Worm (Caenorhabditis elegans) whole organism, young adult: ENCODE measurements around the gene T07D3.9.

Experiments
- F49E8.2 ChIP-seq: sonication (generic microtip); optimal IDR thresholded peaks from 3 replicates; lab custom pipeline; 2017; ENCODE audit warnings: missing genetic modification characterization, mild to moderate bottlenecking, missing compliant biosample characterization, antibody characterized with exemption, moderate library complexity; ENCODE audit not compliant: insufficient read depth
- F57A8.1 ChIP-seq: fragments of 200-800 bp; sonication (Bioruptor generic); optimal IDR thresholded peaks from 2 replicates; lab custom pipeline; 2018; ENCODE audit warnings: mild to moderate bottlenecking, missing genetic modification characterization, moderate library complexity, missing compliant biosample characterization
- Y56A3A.18 ChIP-seq: fragments of 200-800 bp; sonication (Bioruptor generic); IDR thresholded peaks from 2 replicates; pipeline ENCODE4 v1.3.6; 2022; ENCODE audit warnings: missing genetic modification reagents, missing genetic modification characterization, missing compliant biosample characterization
- Y79H2A.3 ChIP-seq: fragments of 200-800 bp; sonication (Bioruptor generic); conservative IDR thresholded peaks from 2 replicates; pipeline ENCODE4 v1.3.6; 2022; ENCODE audit warnings: missing genetic modification reagents, missing genetic modification characterization, missing compliant biosample characterization
- akir-1 ChIP-seq: fragments of 200-800 bp; sonication (Bioruptor generic); optimal IDR thresholded peaks from 2 replicates; lab custom pipeline; 2018; ENCODE audit warnings: mild to moderate bottlenecking, missing genetic modification characterization, moderate library complexity, missing compliant biosample characterization
- aptf-2 ChIP-seq: fragments of 200-800 bp; sonication (Bioruptor generic); conservative IDR thresholded peaks from 2 replicates; pipeline ENCODE4 v1.3.6; 2022; ENCODE audit warnings: missing genetic modification reagents, missing genetic modification characterization, missing compliant biosample characterization
- die-1 ChIP-seq: sonication (generic microtip); optimal IDR thresholded peaks from 2 replicates; lab custom pipeline; 2016; ENCODE audit warnings: missing genotype, mild to moderate bottlenecking, missing genetic modification characterization, missing compliant biosample characterization
- ets-4 ChIP-seq: fragments of 200-800 bp; sonication (Bioruptor generic); optimal IDR thresholded peaks from 2 replicates; lab custom pipeline; 2018; ENCODE audit warnings: mild to moderate bottlenecking, missing genetic modification characterization, missing compliant biosample characterization
- lsl-1 ChIP-seq: fragments of 200-800 bp; sonication (Bioruptor generic); optimal IDR thresholded peaks from 2 replicates; lab custom pipeline; 2018; ENCODE audit warnings: mild to moderate bottlenecking, missing genetic modification characterization, moderate library complexity, missing compliant biosample characterization
- pha-4 ChIP-seq: fragments of 150-350 bp; sonication (generic microtip); optimal IDR thresholded peaks from 2 replicates; lab custom pipeline; 2014; ENCODE audit warnings: missing biosample characterization, missing genetic modification reagents, missing genetic modification characterization
- sea-2 ChIP-seq: fragments of 200-800 bp; sonication (Bioruptor generic); IDR thresholded peaks from 2 replicates; pipeline ENCODE4 v1.3.6; 2022; ENCODE audit warnings: missing genetic modification characterization, missing compliant biosample characterization
- snpc-4 ChIP-seq, 5 experiments: fragments of 150-350 bp in 1 of 5; sonication (generic microtip) in 4 of 5; optimal IDR thresholded peaks; 2 replicates each; lab custom pipeline; 2014 to 2018; ENCODE audit warnings: missing genetic modification characterization in 5 of 5, missing biosample characterization in 3 of 5, antibody characterized with exemption in 2 of 5, mild to moderate bottlenecking in 2 of 5, missing compliant biosample characterization in 2 of 5, missing genotype in 2 of 5, moderate library complexity in 2 of 5, missing genetic modification reagents in 1 of 5
- unc-62 ChIP-seq: fragments of 150-350 bp; optimal IDR thresholded peaks from 2 replicates; lab custom pipeline; 2014; ENCODE audit warnings: missing biosample characterization, missing genetic modification reagents, missing genetic modification characterization
- ztf-25 ChIP-seq: fragments of 200-800 bp; sonication (Bioruptor generic); IDR thresholded peaks from 2 replicates; pipeline ENCODE4 v1.3.6; 2022; ENCODE audit warnings: missing genetic modification reagents, missing genetic modification characterization, missing compliant biosample characterization

DNA sequence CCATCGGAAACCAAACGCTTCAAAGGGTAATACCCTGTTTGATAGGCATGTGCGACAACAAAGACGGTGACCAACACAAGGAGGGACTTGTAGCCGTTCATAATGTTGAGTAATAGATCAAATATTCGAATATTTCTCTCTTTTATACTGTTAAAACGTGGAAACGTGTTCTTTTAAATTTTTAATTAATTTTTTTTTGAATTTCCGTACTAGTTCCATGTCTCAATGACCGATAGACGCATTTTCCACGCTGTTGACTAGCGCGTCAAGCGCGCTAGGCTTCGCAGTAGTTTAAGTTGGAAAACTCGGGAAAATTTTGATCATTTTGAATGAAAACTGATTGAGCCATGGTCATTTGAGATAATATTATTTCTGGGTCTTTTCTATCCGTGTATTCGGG, 33.9 kb downstream of the T07D3.9 start, which contains the start of gene Y46B2A.3:
- TF ChIP-seq Y79H2A.3 (GFP tag; lab: Robert Waterston, UW) (no peak), akir-1 (GFP tag; lab: Kevin White, UChicago) (no peak), pha-4 (no peak), snpc-4 (GFP tag; optimal IDR thresholded peaks at IDR 0.05; lab: Kevin White, UChicago) (no peak), snpc-4 (tag; optimal IDR thresholded peaks at IDR 0.05; lab: Kevin White, UChicago) (no peak), die-1 (tag; lab: Kevin White, UChicago) (no peak), Y56A3A.18 (GFP tag; lab: Robert Waterston, UW) (no peak), F57A8.1 (no peak), F49E8.2 (no peak), lsl-1 (GFP tag; lab: Kevin White, UChicago) (no peak), aptf-2 (GFP tag; lab: Robert Waterston, UW) (no peak), unc-62 (GFP tag; lab: Kevin White, UChicago) (no peak), ets-4 (GFP tag; lab: Kevin White, UChicago) (no peak), ztf-25 (no peak), sea-2 (GFP tag; lab: Robert Waterston, UW) (no peak)
